Worm (Caenorhabditis elegans) whole organism, midembryonic: Measurements from ENCODE around the gene B0244.16.

Experiments
- T22C8.4 ChIP-seq: fragments of 200-800 bp; sonication (Bioruptor generic); IDR thresholded peaks from 2 replicates; pipeline ENCODE4 v1.3.6; 2022; ENCODE audit warnings: missing genetic modification characterization, missing compliant biosample characterization
- cog-1 ChIP-seq: sonication (generic microtip); optimal IDR thresholded peaks from 2 replicates; lab custom pipeline; 2016; ENCODE audit warnings: missing genetic modification characterization, missing compliant biosample characterization
- flt-1 ChIP-seq: fragments of 200-800 bp; sonication (Bioruptor generic); IDR thresholded peaks from 2 replicates; pipeline ENCODE4 v1.3.6; 2022; ENCODE audit warnings: missing genetic modification characterization, missing compliant biosample characterization
- klf-2 ChIP-seq: fragments of 200-800 bp; sonication (Bioruptor generic); conservative IDR thresholded peaks from 2 replicates; pipeline ENCODE4 v1.3.6; 2022; ENCODE audit warnings: missing genetic modification reagents, missing genetic modification characterization, missing compliant biosample characterization
- med-1 ChIP-seq: sonication (generic microtip); optimal IDR thresholded peaks from 2 replicates; lab custom pipeline; 2017; ENCODE audit warnings: missing genetic modification characterization, mild to moderate bottlenecking, missing compliant biosample characterization, antibody characterized with exemption, missing genetic modification reagents; ENCODE audit not compliant: insufficient read depth
- ref-1 ChIP-seq: fragments of 200-800 bp; sonication (Bioruptor generic); conservative IDR thresholded peaks from 2 replicates; pipeline ENCODE4 v1.3.6; 2022; ENCODE audit warnings: missing genetic modification reagents, missing genetic modification characterization, missing compliant biosample characterization
- tab-1 ChIP-seq: fragments of 200-800 bp; sonication (Bioruptor generic); IDR thresholded peaks from 2 replicates; pipeline ENCODE4 v1.3.6; 2022; ENCODE audit warnings: missing genetic modification characterization, missing compliant biosample characterization
- ztf-23 ChIP-seq: fragments of 200-800 bp; sonication (Bioruptor generic); IDR thresholded peaks from 2 replicates; pipeline ENCODE4 v1.3.6; 2022; ENCODE audit warnings: missing genetic modification reagents, missing genetic modification characterization, missing compliant biosample characterization
- ztf-29 ChIP-seq: fragments of 200-800 bp; sonication (Bioruptor generic); IDR thresholded peaks from 2 replicates; pipeline ENCODE4 v1.3.6; 2022; ENCODE audit warnings: missing genetic modification reagents, missing genetic modification characterization, missing compliant biosample characterization

- no peak for TF ChIP-seq ztf-23
- TF ChIP-seq cog-1 (tag; lab: Kevin White, UChicago): no peak
- no peak for TF ChIP-seq ztf-29 (GFP tag; lab: Robert Waterston, UW)
- TF ChIP-seq flt-1 (GFP tag; lab: Robert Waterston, UW): no peak
- no peak for TF ChIP-seq T22C8.4 (GFP tag; lab: Robert Waterston, UW)
- no peak for TF ChIP-seq ref-1
- no peak for TF ChIP-seq tab-1 (GFP tag; lab: Robert Waterston, UW)
- no peak for TF ChIP-seq klf-2
- no peak for TF ChIP-seq med-1 (GFP tag; lab: Kevin White, UChicago)
These were observed 12.9 kb upstream of the B0244.16 start, which contains the start of gene egg-1 for ce11 chrIII:5727827-5728226.
